Worm (Caenorhabditis elegans) whole organism, L4 larva: Measurements from ENCODE around the gene rpac-40.

Experiments
- D1046.2 ChIP-seq: fragments of 200-800 bp; sonication (Bioruptor generic); IDR thresholded peaks from 2 replicates; pipeline ENCODE4 v1.3.6; 2022; ENCODE audit warnings: missing genetic modification characterization, missing compliant biosample characterization
- F44E2.7 ChIP-seq: fragments of 200-800 bp; sonication (Bioruptor generic); IDR thresholded peaks from 2 replicates; pipeline ENCODE4 v2.1.2; 2022; ENCODE audit warnings: missing genetic modification characterization, missing compliant biosample characterization
- R02D3.7 ChIP-seq: fragments of 150-350 bp; sonication (generic microtip); optimal IDR thresholded peaks from 3 replicates; lab custom pipeline; 2014; ENCODE audit warnings: missing biosample characterization, missing genetic modification characterization
- T26A8.4 ChIP-seq: fragments of 200-800 bp; sonication (Bioruptor generic); IDR thresholded peaks from 2 replicates; pipeline ENCODE4 v1.3.6; 2022; ENCODE audit warnings: missing genetic modification characterization, missing compliant biosample characterization
- Y105C5A.15 ChIP-seq: fragments of 200-800 bp; sonication (Bioruptor generic); IDR thresholded peaks from 2 replicates; pipeline ENCODE4 v1.3.6; 2022; ENCODE audit warnings: missing genetic modification characterization, missing compliant biosample characterization
- Y5F2A.4 ChIP-seq: fragments of 200-800 bp; sonication (Bioruptor generic); optimal IDR thresholded peaks from 2 replicates; lab custom pipeline; 2018; ENCODE audit warnings: mild to moderate bottlenecking, missing genetic modification characterization, missing compliant biosample characterization
- ZK337.2 ChIP-seq: fragments of 200-800 bp; sonication (Bioruptor generic); IDR thresholded peaks from 2 replicates; pipeline ENCODE4 v1.3.6; 2022; ENCODE audit warnings: missing genetic modification reagents, missing genetic modification characterization, missing compliant biosample characterization
- ZK546.5 ChIP-seq, 2 experiments: sonication (generic microtip); optimal IDR thresholded peaks; 2 replicates each; lab custom pipeline; 2017; ENCODE audit warnings: missing biosample characterization in 2 of 2, missing genetic modification characterization in 2 of 2
- aha-1 ChIP-seq: fragments of 150-350 bp; peaks from one replicate; lab custom pipeline; 2014; ENCODE audit warnings: missing biosample characterization, missing genetic modification characterization
- attf-4 ChIP-seq: sonication (generic microtip); optimal IDR thresholded peaks from 3 replicates; lab custom pipeline; 2017; ENCODE audit warnings: missing biosample characterization, missing genetic modification characterization
- ceh-32 ChIP-seq: sonication (generic microtip); optimal IDR thresholded peaks from 2 replicates; lab custom pipeline; 2016; ENCODE audit warnings: mild to moderate bottlenecking, missing genetic modification characterization, missing compliant biosample characterization; ENCODE audit not compliant: poor library complexity
- cey-2 ChIP-seq: sonication (generic microtip); optimal IDR thresholded peaks from 3 replicates; lab custom pipeline; 2017; ENCODE audit warnings: missing genetic modification characterization, mild to moderate bottlenecking, missing compliant biosample characterization, antibody characterized with exemption, borderline replicate concordance; ENCODE audit not compliant: insufficient read depth
- daf-12 ChIP-seq: fragments of 150-350 bp; optimal IDR thresholded peaks from 2 replicates; lab custom pipeline; 2014; ENCODE audit warnings: missing biosample characterization, missing genetic modification reagents, missing genetic modification characterization
- daf-16 ChIP-seq, 3 experiments: sonication (generic microtip); optimal IDR thresholded peaks; 2 replicates each; lab custom pipeline; 2016 to 2017; ENCODE audit warnings: missing genetic modification characterization in 3 of 3, missing genetic modification reagents in 3 of 3, mild to moderate bottlenecking in 2 of 3, missing compliant biosample characterization in 2 of 3, missing biosample characterization in 1 of 3, moderate library complexity in 1 of 3
- dmd-6 ChIP-seq: fragments of 200-800 bp; sonication (Bioruptor generic); IDR thresholded peaks from 2 replicates; pipeline ENCODE4 v1.3.6; 2022; ENCODE audit warnings: missing genetic modification reagents, missing genetic modification characterization, missing compliant biosample characterization
- dmd-9 ChIP-seq: fragments of 200-800 bp; sonication (Bioruptor generic); IDR thresholded peaks from 2 replicates; pipeline ENCODE4 v1.3.6; 2022; ENCODE audit warnings: missing genetic modification reagents, missing genetic modification characterization, missing compliant biosample characterization
- duxl-1 ChIP-seq: sonication (generic microtip); optimal IDR thresholded peaks from 2 replicates; lab custom pipeline; 2016; ENCODE audit warnings: mild to moderate bottlenecking, missing genetic modification characterization, moderate library complexity, missing compliant biosample characterization; ENCODE audit not compliant: poor library complexity
- egl-43 ChIP-seq: fragments of 200-800 bp; sonication (Bioruptor generic); IDR thresholded peaks from 2 replicates; pipeline ENCODE4 v1.3.6; 2022; ENCODE audit warnings: missing genetic modification reagents, missing genetic modification characterization, missing compliant biosample characterization
- fkh-10 ChIP-seq: fragments of 150-350 bp; optimal IDR thresholded peaks from 2 replicates; lab custom pipeline; 2014; ENCODE audit warnings: missing biosample characterization, missing genetic modification reagents, missing genetic modification characterization
- hif-1 ChIP-seq, 2 experiments: sonication (generic microtip); optimal IDR thresholded peaks; 2 replicates each; lab custom pipeline; 2016 to 2017; ENCODE audit warnings: missing compliant biosample characterization in 2 of 2, missing genetic modification characterization in 2 of 2, missing genetic modification reagents in 2 of 2, missing genotype in 2 of 2, mild to moderate bottlenecking in 1 of 2
- hlh-11 ChIP-seq: fragments of 200-800 bp; sonication (Bioruptor generic); optimal IDR thresholded peaks from 2 replicates; lab custom pipeline; 2018; ENCODE audit warnings: mild to moderate bottlenecking, missing genetic modification characterization, missing compliant biosample characterization
- hlh-30 ChIP-seq: sonication (generic microtip); optimal IDR thresholded peaks from 2 replicates; lab custom pipeline; 2017; ENCODE audit warnings: antibody characterized with exemption, mild to moderate bottlenecking, missing genetic modification characterization, missing compliant biosample characterization; ENCODE audit not compliant: insufficient read depth
- hmg-1.1 ChIP-seq: fragments of 200-800 bp; sonication (Bioruptor generic); IDR thresholded peaks from 2 replicates; pipeline ENCODE4 v1.3.6; 2022; ENCODE audit warnings: missing genetic modification reagents, missing genetic modification characterization, missing compliant biosample characterization
- jun-1 ChIP-seq: fragments of 150-350 bp; optimal IDR thresholded peaks from 2 replicates; lab custom pipeline; 2014; ENCODE audit warnings: missing biosample characterization, missing genetic modification reagents, missing genetic modification characterization
- lin-15B ChIP-seq: fragments of 150-350 bp; sonication (generic microtip); optimal IDR thresholded peaks from 3 replicates; lab custom pipeline; 2014; ENCODE audit warnings: missing biosample characterization, missing genetic modification characterization
- lir-3 ChIP-seq: sonication (generic microtip); optimal IDR thresholded peaks from 2 replicates; lab custom pipeline; 2016; ENCODE audit warnings: mild to moderate bottlenecking, missing genetic modification characterization, missing compliant biosample characterization
- madf-9 ChIP-seq: fragments of 200-800 bp; sonication (Bioruptor generic); conservative IDR thresholded peaks from 2 replicates; pipeline ENCODE4 v1.3.6; 2022; ENCODE audit warnings: missing genetic modification reagents, missing genetic modification characterization, missing compliant biosample characterization
- mdt-29 ChIP-seq: fragments of 200-800 bp; sonication (Bioruptor generic); IDR thresholded peaks from 2 replicates; pipeline ENCODE4 v1.3.6; 2022; ENCODE audit warnings: missing genetic modification reagents, missing genetic modification characterization, missing compliant biosample characterization
- mxl-2 ChIP-seq: fragments of 200-800 bp; sonication (Bioruptor generic); conservative IDR thresholded peaks from 2 replicates; pipeline ENCODE4 v1.3.6; 2022; ENCODE audit warnings: missing genetic modification reagents, missing genetic modification characterization, missing compliant biosample characterization
- nhr-102 ChIP-seq: sonication (generic microtip); optimal IDR thresholded peaks from 2 replicates; lab custom pipeline; 2016; ENCODE audit warnings: mild to moderate bottlenecking, missing genetic modification characterization, moderate library complexity, missing compliant biosample characterization
- nhr-111 ChIP-seq: fragments of 200-800 bp; sonication (Bioruptor generic); optimal IDR thresholded peaks from 2 replicates; lab custom pipeline; 2018; ENCODE audit warnings: mild to moderate bottlenecking, missing genetic modification characterization, missing compliant biosample characterization
- nhr-237 ChIP-seq: sonication (generic microtip); optimal IDR thresholded peaks from 2 replicates; lab custom pipeline; 2017; ENCODE audit warnings: missing biosample characterization, missing genetic modification characterization
- nhr-76 ChIP-seq: fragments of 150-350 bp; optimal IDR thresholded peaks from 2 replicates; lab custom pipeline; 2014; ENCODE audit warnings: missing biosample characterization, missing genetic modification characterization
- nhr-77 ChIP-seq: fragments of 150-350 bp; optimal IDR thresholded peaks from 2 replicates; lab custom pipeline; 2014; ENCODE audit warnings: missing biosample characterization, missing genetic modification characterization
- php-3 ChIP-seq: fragments of 200-800 bp; sonication (Bioruptor generic); IDR thresholded peaks from 2 replicates; pipeline ENCODE4 v1.3.6; 2022; ENCODE audit warnings: missing genetic modification reagents, missing genetic modification characterization, missing compliant biosample characterization
- pqm-1 ChIP-seq: sonication (generic microtip); optimal IDR thresholded peaks from 2 replicates; lab custom pipeline; 2017; ENCODE audit warnings: missing biosample characterization, missing genetic modification characterization
- rbr-2 ChIP-seq: sonication (generic microtip); optimal IDR thresholded peaks from 2 replicates; lab custom pipeline; 2016; ENCODE audit warnings: missing genotype, missing genetic modification characterization, missing compliant biosample characterization
- sdz-12 ChIP-seq: fragments of 200-800 bp; sonication (Bioruptor generic); optimal IDR thresholded peaks from 2 replicates; lab custom pipeline; 2018; ENCODE audit warnings: mild to moderate bottlenecking, missing genetic modification characterization, missing compliant biosample characterization
- set-16 ChIP-seq: fragments of 200-800 bp; sonication (Bioruptor generic); IDR thresholded peaks from 2 replicates; pipeline ENCODE4 v1.3.6; 2022; ENCODE audit warnings: missing genetic modification reagents, missing genetic modification characterization, missing compliant biosample characterization
- skn-1 ChIP-seq: fragments of 150-350 bp; optimal IDR thresholded peaks from 2 replicates; lab custom pipeline; 2014; ENCODE audit warnings: missing biosample characterization, missing genetic modification characterization
- spr-1 ChIP-seq: sonication (generic microtip); optimal IDR thresholded peaks from 2 replicates; lab custom pipeline; 2016; ENCODE audit warnings: mild to moderate bottlenecking, missing genetic modification characterization, missing compliant biosample characterization
- spr-3 ChIP-seq: fragments of 200-800 bp; sonication (Bioruptor generic); optimal IDR thresholded peaks from 2 replicates; lab custom pipeline; 2018; ENCODE audit warnings: mild to moderate bottlenecking, missing genetic modification characterization, missing compliant biosample characterization
- tra-1 ChIP-seq: fragments of 200-800 bp; sonication (Bioruptor generic); IDR thresholded peaks from 2 replicates; pipeline ENCODE4 v1.3.6; 2022; ENCODE audit warnings: missing genetic modification reagents, missing genetic modification characterization, missing compliant biosample characterization
- unc-130 ChIP-seq: sonication (generic microtip); optimal IDR thresholded peaks from 2 replicates; lab custom pipeline; 2016; ENCODE audit warnings: missing genetic modification reagents, missing genetic modification characterization, missing compliant biosample characterization
- unc-62 ChIP-seq, 3 experiments: fragments of 150-350 bp in 1 of 3; sonication (generic microtip); optimal IDR thresholded peaks in 2 of 3; peaks in 1 of 3; 1 replicate in 1 of 3; 2 replicates in 2 of 3; lab custom pipeline; 2014 to 2017; ENCODE audit warnings: missing biosample characterization in 3 of 3, missing genetic modification characterization in 3 of 3, missing genetic modification reagents in 3 of 3, missing genotype in 1 of 3
- zfp-2 ChIP-seq: sonication (generic microtip); optimal IDR thresholded peaks from 2 replicates; lab custom pipeline; 2016; ENCODE audit warnings: mild to moderate bottlenecking, missing genetic modification characterization, missing compliant biosample characterization
- zfp-3 ChIP-seq: fragments of 200-800 bp; sonication (Bioruptor generic); conservative IDR thresholded peaks from 2 replicates; pipeline ENCODE4 v1.3.6; 2022; ENCODE audit warnings: missing genetic modification reagents, missing genetic modification characterization, missing compliant biosample characterization
- ztf-11 ChIP-seq: fragments of 150-350 bp; optimal IDR thresholded peaks from 2 replicates; lab custom pipeline; 2014; ENCODE audit warnings: missing biosample characterization, missing genetic modification characterization
- ztf-7 ChIP-seq: fragments of 150-350 bp; optimal IDR thresholded peaks from 2 replicates; lab custom pipeline; 2014; ENCODE audit warnings: missing biosample characterization, missing genetic modification characterization

rpac-40 gene

ce11 chrV:4189618-4190017, 9.7 kb upstream of the rpac-40 start:
- TF ChIP-seq ZK546.5 (tag; optimal IDR thresholded peaks at IDR 0.05; lab: Kevin White, UChicago) (no peak), Y105C5A.15 (GFP tag; lab: Robert Waterston, UW) (no peak), hlh-11 (no peak), nhr-102 (peak; percentile 38)

- TF ChIP-seq T26A8.4 (GFP tag; lab: Robert Waterston, UW): peak; percentile 66
- no peak for TF ChIP-seq unc-62 (GFP tag; optimal IDR thresholded peaks at IDR 0.05 in 1 of 2; lab: Kevin White, UChicago)
- TF ChIP-seq unc-62 (tag; optimal IDR thresholded peaks at IDR 0.05; lab: Kevin White, UChicago): no peak
- TF ChIP-seq D1046.2 (GFP tag; lab: Robert Waterston, UW): no peak
- no peak for TF ChIP-seq rbr-2 (tag; lab: Kevin White, UChicago)
- peak; percentile 32 for TF ChIP-seq nhr-111 (GFP tag; lab: Kevin White, UChicago)
- TF ChIP-seq mxl-2: no peak
- no peak for TF ChIP-seq ztf-7
- TF ChIP-seq mdt-29: peak; percentile 39; the same call in 1 of the 2 replicates
- no peak for TF ChIP-seq F44E2.7
- TF ChIP-seq dmd-6: peak; percentile 45
- TF ChIP-seq zfp-2: no peak
- no peak for TF ChIP-seq sdz-12
- no peak for TF ChIP-seq fkh-10
- TF ChIP-seq ZK337.2 (GFP tag; lab: Robert Waterston, UW): no peak
- TF ChIP-seq unc-130 (GFP tag; lab: Kevin White, UChicago): no peak
- TF ChIP-seq attf-4: no peak
- no peak for TF ChIP-seq cey-2 (tag; lab: Kevin White, UChicago)
- TF ChIP-seq spr-1 (tag; lab: Kevin White, UChicago): no peak
- TF ChIP-seq nhr-237: no peak
- TF ChIP-seq php-3 (GFP tag; lab: Robert Waterston, UW): peak; percentile 12; the same call in 1 of the 2 replicates
- no peak for TF ChIP-seq dmd-9
- TF ChIP-seq aha-1 (tag; lab: Kevin White, UChicago): no peak
- no peak for TF ChIP-seq nhr-76 (tag; lab: Kevin White, UChicago)
- TF ChIP-seq egl-43: peak; percentile 47; the same call in 1 of the 2 replicates
- no peak for TF ChIP-seq lin-15B (tag; lab: Kevin White, UChicago)
- no peak for TF ChIP-seq spr-3
- no peak for TF ChIP-seq skn-1 (tag; lab: Kevin White, UChicago)
- no peak for TF ChIP-seq ceh-32 (tag; lab: Kevin White, UChicago)
- TF ChIP-seq Y5F2A.4 (GFP tag; lab: Kevin White, UChicago): no peak
- no peak for TF ChIP-seq nhr-77 (tag; lab: Kevin White, UChicago)
- TF ChIP-seq hmg-1.1 (GFP tag; lab: Robert Waterston, UW): peak; percentile 31; the same call in 1 of the 2 replicates
- TF ChIP-seq ztf-11 (tag; lab: Kevin White, UChicago): no peak
- no peak for TF ChIP-seq jun-1 (tag; lab: Kevin White, UChicago)
- no peak for TF ChIP-seq daf-12 (tag; lab: Kevin White, UChicago)
- TF ChIP-seq tra-1: no peak; the same call in 1 of the 2 replicates
- TF ChIP-seq duxl-1: peak; percentile 21
- TF ChIP-seq madf-9: no peak
- TF ChIP-seq hif-1 (tag; optimal IDR thresholded peaks at IDR 0.05; lab: Kevin White, UChicago): no peak
- no peak for TF ChIP-seq daf-16 (GFP tag; optimal IDR thresholded peaks at IDR 0.05; lab: Kevin White, UChicago)
- TF ChIP-seq daf-16 (tag; optimal IDR thresholded peaks at IDR 0.05; lab: Kevin White, UChicago): no peak
- 0 out of 2 replicates have a peak, but pooled peaks have one; percentile 84 for TF ChIP-seq zfp-3 (GFP tag; lab: Robert Waterston, UW)
- no peak for TF ChIP-seq hlh-30 (tag; lab: Kevin White, UChicago)
- TF ChIP-seq set-16: peak; percentile 35; the same call in 1 of the 2 replicates
- TF ChIP-seq pqm-1 (tag; lab: Kevin White, UChicago): no peak
- TF ChIP-seq R02D3.7: no peak
- TF ChIP-seq lir-3 (tag; lab: Kevin White, UChicago): no peak
Measured at ce11 chrV:4190232-4190631, 9.1 kb upstream of the rpac-40 start.
